Worm (Caenorhabditis elegans): ENCODE data around the gene klf-3.

DNA sequence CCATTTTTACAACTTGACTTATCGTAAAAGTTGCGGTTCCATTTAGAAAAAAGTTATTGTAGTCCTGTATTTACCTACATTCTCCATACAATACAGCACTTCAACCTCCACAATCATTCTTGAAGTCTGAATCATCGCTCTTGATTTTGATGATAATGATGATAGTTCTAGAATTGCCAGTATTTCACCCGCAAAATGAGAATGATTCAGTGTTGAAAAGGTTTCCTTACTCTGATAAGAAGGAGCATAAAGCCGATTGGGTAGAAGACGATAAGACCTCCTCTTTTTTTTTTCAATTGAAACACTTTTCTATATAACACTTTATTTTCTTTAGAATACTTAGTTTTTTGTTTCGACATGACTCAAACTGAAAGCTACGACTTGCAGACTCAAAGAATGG lies 14.1 kb downstream of the klf-3 start, which contains the start of gene T19D12.4:
- no peak for TF ChIP-seq dao-5 (tag; optimal IDR thresholded peaks at IDR 0.05)
- TF ChIP-seq W03F9.2 (tag; optimal IDR thresholded peaks at IDR 0.05): no peak
- no peak for TF ChIP-seq him-1 (tag; optimal IDR thresholded peaks at IDR 0.05)

All from whole organism, L4/young adult.